Worm (Caenorhabditis elegans): ENCODE data around the gene snb-7.

- TF ChIP-seq ama-1 (optimal IDR thresholded peaks at IDR 0.05) (no peak), tbx-37 (GFP tag; conservative IDR thresholded peaks at IDR 0.05) (no peak), ets-7 (tag; optimal IDR thresholded peaks at IDR 0.05) (no peak), sea-1 (GFP tag; conservative IDR thresholded peaks at IDR 0.05) (no peak), hmbx-1 (tag; optimal IDR thresholded peaks at IDR 0.05) (no peak), aly-1 (tag; optimal IDR thresholded peaks at IDR 0.05) (no peak), hmg-4 (GFP tag; optimal IDR thresholded peaks at IDR 0.05) (no peak), flt-1 (GFP tag; IDR thresholded peaks at IDR 0.05) (no peak), tbx-11 (GFP tag; IDR thresholded peaks at IDR 0.05) (no peak), ceh-36 (tag; optimal IDR thresholded peaks at IDR 0.05) (no peak), hnd-1 (tag; optimal IDR thresholded peaks at IDR 0.05) (no peak)
Measured at ce11 chrIV:12596960-12597359, 36.3 kb downstream of the snb-7 start.

Data from whole organism, early embryonic.